Worm (Caenorhabditis elegans) whole organism, young adult: ENCODE results near the gene F13H8.2.

Experiments
- B0261.1 ChIP-seq: sonication (generic microtip); optimal IDR thresholded peaks from 2 replicates; lab custom pipeline; 2016; ENCODE audit warnings: mild to moderate bottlenecking, missing genetic modification characterization, moderate library complexity, missing compliant biosample characterization
- F10E7.11 ChIP-seq: sonication (generic microtip); optimal IDR thresholded peaks from 2 replicates; lab custom pipeline; 2017; ENCODE audit warnings: mild to moderate bottlenecking, missing genetic modification characterization, moderate library complexity, missing compliant biosample characterization
- F33H1.4 ChIP-seq: fragments of 200-800 bp; sonication (Bioruptor generic); IDR thresholded peaks from 2 replicates; pipeline ENCODE4 v1.3.6; 2022; ENCODE audit warnings: missing genetic modification reagents, missing genetic modification characterization, missing compliant biosample characterization
- F37B4.10 ChIP-seq: fragments of 200-800 bp; sonication (Bioruptor generic); IDR thresholded peaks from 2 replicates; pipeline ENCODE4 v1.3.6; 2022; ENCODE audit warnings: missing genetic modification characterization, missing compliant biosample characterization
- F57A8.1 ChIP-seq: fragments of 200-800 bp; sonication (Bioruptor generic); optimal IDR thresholded peaks from 2 replicates; lab custom pipeline; 2018; ENCODE audit warnings: mild to moderate bottlenecking, missing genetic modification characterization, moderate library complexity, missing compliant biosample characterization
- Y53G8AR.9 ChIP-seq: fragments of 200-800 bp; sonication (Bioruptor generic); conservative IDR thresholded peaks from 2 replicates; pipeline ENCODE4 v1.3.6; 2022; ENCODE audit warnings: missing genetic modification reagents, missing genetic modification characterization, missing compliant biosample characterization
- Y95B8A.8 ChIP-seq: fragments of 200-800 bp; sonication (Bioruptor generic); IDR thresholded peaks from 2 replicates; pipeline ENCODE4 v1.3.6; 2022; ENCODE audit warnings: missing genetic modification reagents, missing genetic modification characterization, missing compliant biosample characterization
- akir-1 ChIP-seq: fragments of 200-800 bp; sonication (Bioruptor generic); optimal IDR thresholded peaks from 2 replicates; lab custom pipeline; 2018; ENCODE audit warnings: mild to moderate bottlenecking, missing genetic modification characterization, moderate library complexity, missing compliant biosample characterization
- ama-1 ChIP-seq, 3 experiments: fragments of 150-350 bp in 1 of 3; sonication (generic microtip) in 2 of 3; optimal IDR thresholded peaks; 2 replicates each; lab custom pipeline; 2014 to 2018; ENCODE audit warnings: missing biosample characterization in 2 of 3, missing genetic modification characterization in 2 of 3, missing genetic modification reagents in 2 of 3
- aptf-3 ChIP-seq: fragments of 200-800 bp; sonication (Bioruptor generic); IDR thresholded peaks from 2 replicates; pipeline ENCODE4 v1.3.6; 2022; ENCODE audit warnings: missing genetic modification characterization, missing compliant biosample characterization
- attf-3 ChIP-seq: fragments of 200-800 bp; sonication (Bioruptor generic); conservative IDR thresholded peaks from 2 replicates; pipeline ENCODE4 v1.3.6; 2022; ENCODE audit warnings: missing genetic modification reagents, missing genetic modification characterization, missing compliant biosample characterization
- attf-5 ChIP-seq: fragments of 200-800 bp; sonication (Bioruptor generic); optimal IDR thresholded peaks from 2 replicates; lab custom pipeline; 2018; ENCODE audit warnings: mild to moderate bottlenecking, missing genetic modification characterization, missing compliant biosample characterization
- bed-1 ChIP-seq: fragments of 200-800 bp; sonication (Bioruptor generic); IDR thresholded peaks from 2 replicates; pipeline ENCODE4 v1.3.6; 2022; ENCODE audit warnings: missing genetic modification reagents, missing genetic modification characterization, missing compliant biosample characterization
- bed-2 ChIP-seq: fragments of 200-800 bp; sonication (Bioruptor generic); IDR thresholded peaks from 2 replicates; pipeline ENCODE4 v1.3.6; 2022; ENCODE audit warnings: missing genetic modification reagents, missing genetic modification characterization, missing compliant biosample characterization
- ceh-58 ChIP-seq: fragments of 200-800 bp; sonication (Bioruptor generic); IDR thresholded peaks from 2 replicates; pipeline ENCODE4 v1.3.6; 2022; ENCODE audit warnings: missing genetic modification characterization, missing compliant biosample characterization
- die-1 ChIP-seq: sonication (generic microtip); optimal IDR thresholded peaks from 2 replicates; lab custom pipeline; 2016; ENCODE audit warnings: missing genotype, mild to moderate bottlenecking, missing genetic modification characterization, missing compliant biosample characterization
- ekl-4 ChIP-seq: fragments of 200-800 bp; sonication (Bioruptor generic); IDR thresholded peaks from 2 replicates; pipeline ENCODE4 v1.3.6; 2022; ENCODE audit warnings: missing genetic modification reagents, missing genetic modification characterization, missing compliant biosample characterization
- hmg-1.2 ChIP-seq: fragments of 200-800 bp; sonication (Bioruptor generic); IDR thresholded peaks from 2 replicates; pipeline ENCODE4 v1.3.6; 2022; ENCODE audit warnings: missing genetic modification reagents, missing genetic modification characterization, missing compliant biosample characterization
- hmg-20 ChIP-seq: fragments of 200-800 bp; sonication (Bioruptor generic); IDR thresholded peaks from 2 replicates; pipeline ENCODE4 v1.3.6; 2022; ENCODE audit warnings: missing genetic modification reagents, missing genetic modification characterization, missing compliant biosample characterization
- hrde-1 ChIP-seq: sonication (generic microtip); optimal IDR thresholded peaks from 2 replicates; lab custom pipeline; 2016; ENCODE audit warnings: missing genetic modification characterization, mild to moderate bottlenecking, missing compliant biosample characterization, moderate library complexity, missing genotype, missing genetic modification reagents, borderline replicate concordance
- let-607 ChIP-seq, 2 experiments: fragments of 200-800 bp in 1 of 2; sonication (Bioruptor generic) in 1 of 2; sonication (generic microtip) in 1 of 2; optimal IDR thresholded peaks; 2 replicates each; lab custom pipeline; 2016 to 2018; ENCODE audit warnings: mild to moderate bottlenecking in 2 of 2, missing compliant biosample characterization in 2 of 2, missing genetic modification characterization in 2 of 2, moderate library complexity in 2 of 2, missing genotype in 1 of 2
- madf-10 ChIP-seq: sonication (generic microtip); optimal IDR thresholded peaks from 2 replicates; lab custom pipeline; 2016; ENCODE audit warnings: mild to moderate bottlenecking, missing genetic modification characterization, missing compliant biosample characterization
- madf-8 ChIP-seq: fragments of 200-800 bp; sonication (Bioruptor generic); conservative IDR thresholded peaks from 2 replicates; pipeline ENCODE4 v1.3.6; 2022; ENCODE audit warnings: missing genetic modification reagents, missing genetic modification characterization, missing compliant biosample characterization
- mxl-1 ChIP-seq: sonication (generic microtip); optimal IDR thresholded peaks from 2 replicates; lab custom pipeline; 2016; ENCODE audit warnings: missing genetic modification characterization, missing compliant biosample characterization
- nfyb-1 ChIP-seq: fragments of 200-800 bp; sonication (Bioruptor generic); IDR thresholded peaks from 2 replicates; pipeline ENCODE4 v1.3.6; 2022; ENCODE audit warnings: missing genetic modification reagents, missing genetic modification characterization, missing compliant biosample characterization
- nhr-120 ChIP-seq: fragments of 200-800 bp; sonication (Bioruptor generic); IDR thresholded peaks from 2 replicates; pipeline ENCODE4 v1.3.6; 2022; ENCODE audit warnings: missing genetic modification characterization, missing compliant biosample characterization
- nhr-179 ChIP-seq: sonication (generic microtip); optimal IDR thresholded peaks from 2 replicates; lab custom pipeline; 2016; ENCODE audit warnings: mild to moderate bottlenecking, missing genetic modification characterization, missing compliant biosample characterization
- nhr-27 ChIP-seq: fragments of 200-800 bp; sonication (Bioruptor generic); optimal IDR thresholded peaks from 2 replicates; lab custom pipeline; 2018; ENCODE audit warnings: mild to moderate bottlenecking, missing genetic modification characterization, moderate library complexity, missing compliant biosample characterization
- pbrm-1 ChIP-seq: fragments of 200-800 bp; sonication (Bioruptor generic); IDR thresholded peaks from 2 replicates; pipeline ENCODE4 v1.3.6; 2022; ENCODE audit warnings: missing genetic modification reagents, missing genetic modification characterization, missing compliant biosample characterization
- snpc-1.3 ChIP-seq: sonication (generic microtip); optimal IDR thresholded peaks from 2 replicates; lab custom pipeline; 2017; ENCODE audit warnings: missing genetic modification characterization, mild to moderate bottlenecking, missing compliant biosample characterization, antibody characterized with exemption, moderate library complexity, missing genotype, missing genetic modification reagents; ENCODE audit not compliant: insufficient read depth
- snpc-3.4 ChIP-seq: sonication (generic microtip); optimal IDR thresholded peaks from 2 replicates; lab custom pipeline; 2017; ENCODE audit warnings: missing genetic modification characterization, mild to moderate bottlenecking, missing compliant biosample characterization, antibody characterized with exemption, moderate library complexity, missing genotype, missing genetic modification reagents
- sptf-2 ChIP-seq: fragments of 200-800 bp; sonication (Bioruptor generic); optimal IDR thresholded peaks from 2 replicates; lab custom pipeline; 2018; ENCODE audit warnings: mild to moderate bottlenecking, missing genetic modification characterization, missing compliant biosample characterization
- tbp1 ChIP-seq: fragments of 200-800 bp; sonication (Bioruptor generic); optimal IDR thresholded peaks from 2 replicates; lab custom pipeline; 2018; ENCODE audit warnings: mild to moderate bottlenecking, missing genetic modification characterization, missing compliant biosample characterization
- tbx-9 ChIP-seq: sonication (generic microtip); optimal IDR thresholded peaks from 2 replicates; lab custom pipeline; 2016; ENCODE audit warnings: borderline replicate concordance, missing genetic modification characterization, inconsistent platforms, missing compliant biosample characterization
- zfh-2 ChIP-seq: fragments of 200-800 bp; sonication (Bioruptor generic); conservative IDR thresholded peaks from 2 replicates; pipeline ENCODE4 v1.3.6; 2022; ENCODE audit warnings: missing genetic modification reagents, missing genetic modification characterization, missing compliant biosample characterization
- zim-3 ChIP-seq: sonication (generic microtip); optimal IDR thresholded peaks from 2 replicates; lab custom pipeline; 2017; ENCODE audit warnings: mild to moderate bottlenecking, missing genetic modification characterization, moderate library complexity, missing compliant biosample characterization
- ztf-26 ChIP-seq: sonication (generic microtip); optimal IDR thresholded peaks from 2 replicates; lab custom pipeline; 2017; ENCODE audit warnings: missing genetic modification characterization, missing compliant biosample characterization

F13H8.2 gene

ce11 chrII:6262222-6262621, 7.9 kb upstream of the F13H8.2 start, which contains the start of gene F13H8.12:
Gene F13H8.12, plus strand, starts transcription at chrII:6262522.
- TF ChIP-seq madf-10 (tag; lab: Kevin White, UChicago) (no peak), nhr-179 (tag; lab: Kevin White, UChicago) (no peak), B0261.1 (no peak), tbx-9 (no peak), ztf-26 (tag; lab: Kevin White, UChicago) (no peak), let-607 (tag; optimal IDR thresholded peaks at IDR 0.05; lab: Kevin White, UChicago) (no peak), zfh-2 (GFP tag; lab: Robert Waterston, UW) (no peak), aptf-3 (no peak), attf-5 (no peak), bed-2 (GFP tag; lab: Robert Waterston, UW) (no peak), tbp1 (no peak), mxl-1 (no peak), F33H1.4 (GFP tag; lab: Robert Waterston, UW) (no peak), bed-1 (GFP tag; lab: Robert Waterston, UW) (no peak), nhr-120 (GFP tag; lab: Robert Waterston, UW) (no peak), F10E7.11 (tag; lab: Kevin White, UChicago) (no peak)

DNA sequence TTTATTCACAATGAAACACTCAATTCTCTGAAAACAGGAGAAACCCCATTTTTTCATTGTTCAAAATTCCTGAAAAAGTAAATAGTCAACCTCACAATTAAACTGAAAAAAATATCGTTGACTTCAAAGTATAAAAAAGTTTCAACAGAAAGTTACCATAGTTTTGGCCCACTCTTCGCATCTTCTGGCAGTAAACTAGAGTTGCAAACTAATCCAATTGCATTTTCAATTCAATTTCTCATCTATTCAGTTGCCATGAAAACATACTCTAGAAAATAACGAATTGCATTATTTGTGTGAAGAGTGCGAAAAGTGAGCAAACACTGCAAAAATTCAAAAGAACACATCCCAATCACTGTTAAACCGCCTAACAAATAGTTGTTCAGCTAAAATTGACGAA, 6.5 kb upstream of the F13H8.2 start, which contains the start of gene F13H8.3:
Gene F13H8.3 (plus strand): TSS at position 301 of the 400 bp plus-strand sequence.
- no peak for TF ChIP-seq pbrm-1 (GFP tag; lab: Robert Waterston, UW)
- TF ChIP-seq die-1 (tag; lab: Kevin White, UChicago): no peak
- TF ChIP-seq F37B4.10 (GFP tag; lab: Robert Waterston, UW): no peak
- no peak for TF ChIP-seq Y95B8A.8 (GFP tag; lab: Robert Waterston, UW)
- no peak for TF ChIP-seq zim-3 (tag; lab: Kevin White, UChicago)
- no peak for TF ChIP-seq hrde-1 (tag; lab: Kevin White, UChicago)
- no peak for TF ChIP-seq F57A8.1 (GFP tag; lab: Kevin White, UChicago)

DNA sequence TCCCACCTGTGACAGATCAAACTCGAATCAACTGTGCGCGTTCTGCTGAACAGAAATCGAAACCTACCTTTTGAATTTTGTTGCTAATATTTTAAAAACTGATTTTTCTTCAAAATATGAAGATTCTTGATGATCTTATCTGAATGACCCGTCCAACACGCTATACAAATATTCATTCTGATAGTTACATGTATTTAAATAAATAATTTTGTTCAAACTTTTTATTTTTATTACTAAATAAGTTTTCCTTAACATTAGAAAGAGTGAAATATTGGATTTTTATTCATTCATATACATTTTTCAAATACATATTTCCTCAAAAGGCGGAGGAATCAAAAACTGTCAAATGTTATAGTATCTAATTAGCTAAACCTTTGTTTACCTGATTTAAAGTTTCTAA, 2.2 kb upstream of the F13H8.2 start, which contains the start of gene F13H8.8:
Gene F13H8.8 (minus strand): TSS at position 101 of the 400 bp plus-strand sequence.
- TF ChIP-seq tbp1 (no peak), nhr-27 (tag; lab: Kevin White, UChicago) (no peak), ceh-58 (GFP tag; lab: Robert Waterston, UW) (no peak), akir-1 (GFP tag; lab: Kevin White, UChicago) (no peak), attf-3 (GFP tag; lab: Robert Waterston, UW) (no peak), madf-8 (GFP tag; lab: Robert Waterston, UW) (no peak), snpc-1.3 (no peak), ekl-4 (GFP tag; lab: Robert Waterston, UW) (no peak), hmg-1.2 (GFP tag; lab: Robert Waterston, UW) (no peak), hmg-20 (no peak), ama-1 (optimal IDR thresholded peaks at IDR 0.05; lab: Kevin White, UChicago) (no peak), ama-1 (GFP tag; optimal IDR thresholded peaks at IDR 0.05; lab: Kevin White, UChicago) (no peak)

DNA sequence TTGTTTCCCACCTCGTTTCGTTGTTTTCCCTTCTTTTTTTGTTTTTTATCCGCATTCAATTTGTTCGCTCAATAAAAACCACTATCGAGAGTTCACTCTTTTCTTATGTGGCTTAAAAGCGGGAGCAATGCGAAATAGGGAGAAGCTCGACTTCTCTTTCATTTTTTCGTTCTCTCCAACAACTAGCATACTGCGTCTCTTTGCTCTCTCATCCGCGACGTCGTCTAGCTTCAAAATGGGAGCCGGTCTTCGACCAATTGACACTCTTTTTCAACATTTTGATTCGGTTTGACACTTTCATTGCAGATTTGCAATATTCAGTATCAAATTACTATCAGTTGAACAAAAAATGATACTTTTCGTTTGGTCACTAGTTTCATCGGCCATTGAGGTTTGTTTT, 3.8 kb downstream of the F13H8.2 start, which contains the start of gene bpl-1:
Gene bpl-1 (plus strand): TSS at position 301 of the 400 bp plus-strand sequence.
- TF ChIP-seq sptf-2 (GFP tag; lab: Kevin White, UChicago) (no peak), Y53G8AR.9 (GFP tag; lab: Robert Waterston, UW) (no peak), nfyb-1 (GFP tag; lab: Robert Waterston, UW) (0 out of 2 replicates have a peak, but pooled peaks have one; percentile 15), snpc-3.4 (tag; lab: Kevin White, UChicago) (no peak)
- TF ChIP-seq, all 124 proteins: peak for 1
